Worm (Caenorhabditis elegans) whole organism, early embryonic: ENCODE data around the gene ZC477.3.

ENCODE experiments used
- B0310.2 ChIP-seq: sonication (generic microtip); optimal IDR thresholded peaks from 2 replicates; lab custom pipeline; 2016; ENCODE audit warnings: mild to moderate bottlenecking, missing genetic modification characterization, missing compliant biosample characterization
- ama-1 ChIP-seq: fragments of 150-350 bp; optimal IDR thresholded peaks from 2 replicates; lab custom pipeline; 2014

DNA sequence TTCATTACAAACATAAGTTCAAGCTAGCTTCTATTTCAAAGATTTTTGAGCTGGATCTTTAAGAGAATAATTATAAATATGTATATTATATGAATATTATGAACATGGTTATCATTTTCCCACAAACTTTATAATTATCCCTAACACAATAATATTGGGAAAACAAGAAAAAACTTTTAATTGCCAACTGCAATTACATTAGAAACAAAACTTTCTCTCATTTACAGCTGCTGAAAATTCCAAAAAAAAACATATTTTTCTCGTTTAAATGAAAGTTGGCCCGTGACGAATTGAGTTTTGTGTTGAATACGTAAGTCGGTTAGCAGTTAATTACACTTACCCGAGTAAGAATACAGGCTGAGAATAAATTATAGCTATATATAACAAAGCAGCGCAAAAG lies 40.6 kb upstream of the ZC477.3 start:
- TF ChIP-seq B0310.2: no peak
- no peak for TF ChIP-seq ama-1 (lab: Kevin White, UChicago)
